Fruit fly (Drosophila melanogaster): ENCODE results near the gene CG12237.

CG12237 gene

DNA sequence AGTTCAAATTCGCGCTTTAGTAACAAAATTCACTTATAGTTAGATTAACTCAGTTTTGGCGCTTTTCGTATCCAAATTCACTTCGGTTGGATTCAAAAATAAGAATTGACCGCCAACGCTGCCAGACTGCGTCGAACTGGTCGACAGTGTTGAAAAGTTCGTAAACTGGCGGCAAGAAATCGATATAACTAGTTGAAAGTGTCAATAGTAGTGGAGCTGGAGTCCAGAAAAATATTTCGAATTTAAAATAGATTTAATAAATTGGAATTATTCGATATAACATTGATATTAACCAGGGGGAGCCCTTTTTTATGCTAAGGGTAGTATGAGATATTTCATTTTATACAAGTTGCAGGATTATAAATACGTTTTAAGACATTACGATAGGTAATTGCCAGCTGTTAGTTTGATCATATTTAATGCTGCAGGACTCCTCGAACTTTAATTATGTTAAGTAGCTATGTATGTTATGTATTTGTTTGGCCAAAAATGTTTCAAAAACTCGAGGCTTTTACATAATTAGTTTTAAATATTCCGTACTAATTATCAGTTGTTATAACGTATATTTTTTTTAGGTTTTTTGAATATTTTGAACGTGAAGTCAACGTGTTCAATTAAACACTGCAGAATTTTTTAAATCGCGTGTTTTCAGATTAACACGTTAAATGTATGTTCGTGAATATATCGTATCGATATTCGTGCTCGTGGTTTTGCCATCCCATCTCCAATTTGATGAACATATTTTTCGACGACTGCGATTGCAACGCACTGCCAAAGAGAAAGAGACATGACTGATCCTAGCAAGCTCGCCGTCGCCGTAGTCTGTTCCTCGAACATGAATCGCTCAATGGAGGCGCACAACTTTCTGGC is 21.4 kb upstream of the CG12237 start, which contains the start of the genes CG14223 and Ssu72:
CG14223 (minus strand) TSS at position 113 of the 870 bp plus-strand sequence.
Ssu72 (plus strand) TSS at position 703 of the 870 bp plus-strand sequence.
- TF ChIP-seq CG11617 (GFP tag; optimal IDR thresholded peaks at IDR 0.05) (no peak), CG7101 (tag; optimal IDR thresholded peaks at IDR 0.05) (peak; percentile 22), CG5204 (GFP tag; optimal IDR thresholded peaks at IDR 0.05) (peak; percentile 42), CG1620 (GFP tag; optimal IDR thresholded peaks at IDR 0.05) (peak; percentile 69), Hr96 (GFP tag; optimal IDR thresholded peaks at IDR 0.05) (peak; percentile 23), Crg-1 (GFP tag; optimal IDR thresholded peaks at IDR 0.05) (peak; percentile 4), cic (GFP tag; optimal IDR thresholded peaks at IDR 0.05) (no peak), Mnt (GFP tag; optimal IDR thresholded peaks at IDR 0.05) (peak; percentile 47)

DNA sequence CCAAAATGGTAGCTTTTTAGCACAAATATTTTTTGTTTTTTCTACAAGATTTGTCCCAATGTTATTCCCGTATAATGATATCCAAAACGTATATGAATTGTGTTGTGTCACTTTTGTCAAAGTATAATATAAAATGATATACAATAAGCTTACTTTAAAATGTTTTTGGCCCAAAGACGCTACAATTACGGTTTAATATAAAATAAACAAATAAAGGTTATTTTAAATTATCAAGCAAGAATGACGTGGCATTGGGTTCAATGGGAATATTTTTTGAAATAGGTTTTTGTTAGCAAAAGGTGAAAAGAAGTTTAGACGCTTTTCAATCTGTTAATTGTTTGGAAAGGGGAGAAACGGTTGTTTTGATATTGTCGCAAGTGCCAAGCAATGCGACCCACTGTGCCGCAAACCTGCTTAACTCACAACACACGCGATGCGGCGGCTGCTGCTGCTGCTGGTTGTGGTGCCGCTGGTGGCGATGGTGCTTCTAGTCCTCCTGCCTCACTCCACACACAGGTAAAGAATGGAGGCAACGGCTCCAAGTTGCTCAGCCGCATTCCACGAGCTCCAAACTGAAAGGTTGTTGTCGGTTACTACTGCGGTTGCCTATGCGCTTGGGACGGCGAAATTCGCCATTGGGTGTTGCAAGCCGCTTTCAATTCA is 20.7 kb upstream of the CG12237 start:
- TF ChIP-seq pad (GFP tag; optimal IDR thresholded peaks at IDR 0.05) = peak; percentile 8
- peak; percentile 60 for TF ChIP-seq CG11617 (GFP tag; optimal IDR thresholded peaks at IDR 0.05)
- TF ChIP-seq ovo (GFP tag; optimal IDR thresholded peaks at IDR 0.05) = peak; percentile 19
- peak; percentile 50 for TF ChIP-seq CG5204 (GFP tag; optimal IDR thresholded peaks at IDR 0.05)
- TF ChIP-seq CG14711 (tag; optimal IDR thresholded peaks at IDR 0.05) = no peak
- TF ChIP-seq Mnt (GFP tag; optimal IDR thresholded peaks at IDR 0.05) = no peak
- no peak for TF ChIP-seq bab1 (GFP tag; optimal IDR thresholded peaks at IDR 0.05)
- no peak for TF ChIP-seq kay (GFP tag; ENCODE audit: borderline replicate concordance)
- TF ChIP-seq Crg-1 (GFP tag; optimal IDR thresholded peaks at IDR 0.05) = no peak
- TF ChIP-seq CG7101 (tag; optimal IDR thresholded peaks at IDR 0.05) = peak; percentile 47
- TF ChIP-seq cic (GFP tag; optimal IDR thresholded peaks at IDR 0.05) = no peak
- TF ChIP-seq CG12768 (GFP tag; optimal IDR thresholded peaks at IDR 0.05) = no peak
- TF ChIP-seq toe (GFP tag; optimal IDR thresholded peaks at IDR 0.05) = no peak
- peak; percentile 17 for TF ChIP-seq tj (GFP tag; optimal IDR thresholded peaks at IDR 0.05)
- peak; percentile 17 for TF ChIP-seq CG7045 (GFP tag; optimal IDR thresholded peaks at IDR 0.05)
- no peak for TF ChIP-seq cnc (optimal IDR thresholded peaks at IDR 0.05)

DNA sequence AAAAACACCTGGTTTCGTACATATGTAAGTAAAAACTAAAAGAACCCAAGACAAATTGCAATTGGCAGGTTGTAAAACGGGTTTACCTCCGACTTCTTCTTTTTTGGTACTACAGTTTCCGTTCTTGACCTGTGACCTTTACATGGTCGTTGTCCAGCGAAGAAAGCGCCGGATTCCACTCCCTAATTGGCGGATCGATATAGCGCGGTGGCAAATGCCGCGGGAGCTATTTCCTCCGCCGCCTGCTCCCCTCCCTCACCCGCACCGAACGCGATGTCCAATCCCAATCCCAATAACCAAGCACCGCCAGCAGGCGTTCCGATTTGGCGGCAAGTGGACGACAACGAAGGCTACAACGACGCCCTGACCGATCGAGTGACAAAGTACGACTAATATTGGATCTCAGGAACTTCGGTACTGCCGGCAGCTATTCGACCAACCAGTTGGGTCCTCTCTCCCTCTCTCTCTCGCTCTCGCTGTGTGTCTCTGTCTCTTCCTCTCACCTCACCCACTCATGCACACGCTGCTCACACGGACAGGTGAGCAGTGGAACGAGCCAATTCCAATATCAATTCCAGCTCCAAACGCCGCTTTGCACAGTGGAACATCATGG is 20.0 kb upstream of the CG12237 start:
- TF ChIP-seq CG1620 (GFP tag; optimal IDR thresholded peaks at IDR 0.05) = peak; percentile 29
- TF ChIP-seq CG12768 (GFP tag; optimal IDR thresholded peaks at IDR 0.05) = peak; percentile 1
- no peak for TF ChIP-seq CG7101 (tag; optimal IDR thresholded peaks at IDR 0.05)
- peak; percentile 40 for TF ChIP-seq bab1 (GFP tag; optimal IDR thresholded peaks at IDR 0.05)
- no peak for TF ChIP-seq tj (GFP tag; optimal IDR thresholded peaks at IDR 0.05)

DNA sequence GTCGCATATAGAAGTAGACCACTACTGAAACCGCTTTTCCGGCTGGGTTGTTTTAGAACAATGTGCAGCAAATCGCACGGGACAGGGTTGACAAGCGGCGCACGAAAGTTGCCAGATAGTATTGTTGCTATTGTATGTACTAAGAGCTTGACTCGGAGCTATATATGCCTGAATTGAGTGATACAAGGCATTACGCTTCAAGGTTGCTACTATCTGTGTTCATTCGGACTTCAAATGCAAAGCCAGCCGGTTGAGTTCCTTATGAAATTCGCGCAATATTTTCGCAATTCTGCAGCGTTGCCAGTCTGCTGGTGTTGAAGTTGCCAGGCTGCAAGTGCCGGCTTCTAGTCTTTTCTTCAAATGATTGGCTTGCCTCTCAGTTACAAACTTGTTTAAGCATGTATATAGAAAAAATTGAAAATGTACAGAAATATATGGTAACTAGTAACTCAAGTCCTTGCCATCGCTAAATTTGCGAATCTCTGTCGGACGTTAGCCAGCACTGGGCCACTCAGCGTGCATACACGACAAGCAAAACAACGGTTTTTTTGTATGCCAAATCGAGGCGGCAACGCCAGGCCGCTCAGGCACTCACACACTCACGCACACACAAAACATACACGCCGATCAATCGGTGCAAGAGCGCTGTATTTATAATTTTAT is 9.2 kb upstream of the CG12237 start, which contains the start of the genes Ranbp21 and Elys:
Ranbp21 (minus strand) TSS at position 513 of the 663 bp plus-strand sequence.
Elys (plus strand) TSS at position 549 of the 663 bp plus-strand sequence.
- no peak for TF ChIP-seq bab1 (GFP tag; optimal IDR thresholded peaks at IDR 0.05)
- peak; percentile 3 for TF ChIP-seq Clk (GFP tag; optimal IDR thresholded peaks at IDR 0.05)
- TF ChIP-seq CG1620 (GFP tag; optimal IDR thresholded peaks at IDR 0.05) = peak; percentile 81
- TF ChIP-seq Crg-1 (GFP tag; optimal IDR thresholded peaks at IDR 0.05) = peak; percentile 56
- TF ChIP-seq pad (GFP tag; optimal IDR thresholded peaks at IDR 0.05) = peak; percentile 71
- no peak for TF ChIP-seq CG5204 (GFP tag; optimal IDR thresholded peaks at IDR 0.05)
- TF ChIP-seq tj (GFP tag; optimal IDR thresholded peaks at IDR 0.05) = peak; percentile 53
- TF ChIP-seq CG14711 (tag; optimal IDR thresholded peaks at IDR 0.05) = peak; percentile 93
- no peak for TF ChIP-seq CG33017 (tag; optimal IDR thresholded peaks at IDR 0.05)
- no peak for TF ChIP-seq cnc (optimal IDR thresholded peaks at IDR 0.05)
- no peak for TF ChIP-seq CG7045 (GFP tag; optimal IDR thresholded peaks at IDR 0.05)
- TF ChIP-seq ovo (GFP tag; optimal IDR thresholded peaks at IDR 0.05) = peak; percentile 87
- no peak for TF ChIP-seq kay (GFP tag; ENCODE audit: borderline replicate concordance)
- TF ChIP-seq toe (GFP tag; optimal IDR thresholded peaks at IDR 0.05) = no peak
- peak; percentile 21 for TF ChIP-seq CG12768 (GFP tag; optimal IDR thresholded peaks at IDR 0.05)
- no peak for TF ChIP-seq Hr96 (GFP tag; optimal IDR thresholded peaks at IDR 0.05)
- peak; percentile 55 for TF ChIP-seq CG11617 (GFP tag; optimal IDR thresholded peaks at IDR 0.05)
- TF ChIP-seq cic (GFP tag; optimal IDR thresholded peaks at IDR 0.05) = no peak
- TF ChIP-seq CG7101 (tag; optimal IDR thresholded peaks at IDR 0.05) = peak; percentile 58
- peak; percentile 66 for TF ChIP-seq Mnt (GFP tag; optimal IDR thresholded peaks at IDR 0.05)

dm6 chrX:19645873-19646541 is 3.3 kb upstream of the CG12237 start, which contains the start of gene Arp10:
Arp10 (minus strand) TSS chrX:19646176.
- TF ChIP-seq pad (GFP tag; optimal IDR thresholded peaks at IDR 0.05) (no peak), Clk (GFP tag; optimal IDR thresholded peaks at IDR 0.05) (no peak), Mnt (GFP tag; optimal IDR thresholded peaks at IDR 0.05) (no peak), CG33017 (tag; optimal IDR thresholded peaks at IDR 0.05) (peak; percentile 36), Crg-1 (GFP tag; optimal IDR thresholded peaks at IDR 0.05) (no peak), bab1 (GFP tag; optimal IDR thresholded peaks at IDR 0.05) (peak; percentile 15)
